ENCODE assay signal across 4 fruit fly cellular contexts in genomic region chr3R:4471846-4472693, dm6.
TF ChIP-seq lines count a peak whose summit lies in the region.

No protein-coding gene starts in this region.

- TF ChIP-seq CTCF in whole organism, embryonic (GFP tag; optimal IDR thresholded peaks at IDR 0.05; lab: Kevin White, UChicago) = no peak

TF ChIP-seq in whole organism, adult, 20 proteins besides CTCF, POLR2A, EP300 and RAD21:
- TF ChIP-seq kay (GFP tag; lab: Kevin White, UChicago; ENCODE audit: borderline replicate concordance) = peak; percentile 70
- TF ChIP-seq Clk (GFP tag; optimal IDR thresholded peaks at IDR 0.05; lab: Kevin White, UChicago) = no peak
- TF ChIP-seq bab1 (GFP tag; optimal IDR thresholded peaks at IDR 0.05; lab: Kevin White, UChicago) = no peak
- no peak for TF ChIP-seq CG33017 (tag; optimal IDR thresholded peaks at IDR 0.05; lab: Kevin White, UChicago)
- no peak for TF ChIP-seq CG12768 (GFP tag; optimal IDR thresholded peaks at IDR 0.05; lab: Kevin White, UChicago)

TF ChIP-seq in whole organism, embryonic, 481 proteins besides CTCF, POLR2A, EP300 and RAD21:
- no peak for TF ChIP-seq ttk (GFP tag; IDR thresholded peaks at IDR 0.05; lab: Robert Waterston, UW)
- TF ChIP-seq CG14441 (GFP tag; IDR thresholded peaks at IDR 0.05; lab: Robert Waterston, UW) = 0 out of 2 replicates have a peak, but pooled peaks have one; percentile 15
- TF ChIP-seq CG11504 (tag; optimal IDR thresholded peaks at IDR 0.05; lab: Kevin White, UChicago) = peak; percentile 1
- TF ChIP-seq ci (GFP tag; IDR thresholded peaks at IDR 0.05; lab: Robert Waterston, UW) = 0 out of 3 replicates have a peak, but pooled peaks have one; percentile 9
- peak; percentile 26 for TF ChIP-seq sens (GFP tag; lab: Kevin White, UChicago)
- 0 out of 3 replicates have a peak, but pooled peaks have one; percentile 16 for TF ChIP-seq zen2 (GFP tag; IDR thresholded peaks at IDR 0.05; lab: Robert Waterston, UW; ENCODE audit: partially characterized antibody)
- peak in 1 of 2 experiments; percentile 60 for TF ChIP-seq Pdp1 (GFP tag; optimal IDR thresholded peaks at IDR 0.05; lab: Kevin White, UChicago)
- TF ChIP-seq TFAM (GFP tag; optimal IDR thresholded peaks at IDR 0.05; lab: Kevin White, UChicago) = no peak
- peak; percentile 41; the same call in 1 of the 2 replicates for TF ChIP-seq CG11696 (GFP tag; IDR thresholded peaks at IDR 0.05; lab: Robert Waterston, UW)
- TF ChIP-seq Blimp-1 (GFP tag; optimal IDR thresholded peaks at IDR 0.05; lab: Kevin White, UChicago) = peak; percentile 96
- TF ChIP-seq Rfx (GFP tag; IDR thresholded peaks at IDR 0.05; lab: Robert Waterston, UW) = peak; percentile 24; the same call in 1 of the 2 replicates

TF ChIP-seq in whole organism, prepupa, 60 proteins besides CTCF, POLR2A, EP300 and RAD21:
- TF ChIP-seq salr (GFP tag; optimal IDR thresholded peaks at IDR 0.05; lab: Kevin White, UChicago) = peak in 1 of 2 experiments; percentile 47
- TF ChIP-seq CG3032 (tag; optimal IDR thresholded peaks at IDR 0.05; lab: Kevin White, UChicago) = no peak
- peak; percentile 73 for TF ChIP-seq CG32006 (GFP tag; optimal IDR thresholded peaks at IDR 0.05; lab: Kevin White, UChicago)
- peak; percentile 6 for TF ChIP-seq pdm3 (GFP tag; optimal IDR thresholded peaks at IDR 0.05; lab: Kevin White, UChicago)
- TF ChIP-seq CG11902 (GFP tag; optimal IDR thresholded peaks at IDR 0.05; lab: Kevin White, UChicago) = no peak
- TF ChIP-seq Eip78C (GFP tag; lab: Kevin White, UChicago) = peak; percentile 66
- 0 out of 3 replicates have a peak, but pooled peaks have one; percentile 21 for TF ChIP-seq eg (GFP tag; IDR thresholded peaks at IDR 0.05; lab: Robert Waterston, UW)
- TF ChIP-seq CG4318 (GFP tag; optimal IDR thresholded peaks at IDR 0.05; lab: Kevin White, UChicago) = peak; percentile 47
- no peak for TF ChIP-seq fkh (GFP tag; optimal IDR thresholded peaks at IDR 0.05; lab: Kevin White, UChicago)
- TF ChIP-seq CG6276 (GFP tag; optimal IDR thresholded peaks at IDR 0.05; lab: Kevin White, UChicago) = peak; percentile 19
- TF ChIP-seq svp (GFP tag; lab: Kevin White, UChicago) = peak; percentile 45
- no peak for TF ChIP-seq CG6792 (GFP tag; optimal IDR thresholded peaks at IDR 0.05; lab: Kevin White, UChicago)
- no peak for TF ChIP-seq Ets21C (GFP tag; optimal IDR thresholded peaks at IDR 0.05; lab: Kevin White, UChicago)
- peak; percentile 13 for TF ChIP-seq CG10631 (GFP tag; optimal IDR thresholded peaks at IDR 0.05; lab: Kevin White, UChicago)

TF ChIP-seq in whole organism, pupa, 21 proteins besides CTCF, POLR2A, EP300 and RAD21:
- peak; percentile 26 for TF ChIP-seq CG13204 (GFP tag; optimal IDR thresholded peaks at IDR 0.05; lab: Kevin White, UChicago)
- TF ChIP-seq fd96Ca (GFP tag; IDR thresholded peaks at IDR 0.05; lab: Robert Waterston, UW) = 0 out of 3 replicates have a peak, but pooled peaks have one; percentile 19
- no peak; the same call in 1 of the 2 replicates for TF ChIP-seq Ets98B (GFP tag; IDR thresholded peaks at IDR 0.05; lab: Robert Waterston, UW)
- no peak for TF ChIP-seq CG9948 (tag; optimal IDR thresholded peaks at IDR 0.05; lab: Kevin White, UChicago)
- no peak for TF ChIP-seq CG34367 (tag; optimal IDR thresholded peaks at IDR 0.05; lab: Kevin White, UChicago)
- no peak for TF ChIP-seq rn (GFP tag; IDR thresholded peaks at IDR 0.05; lab: Robert Waterston, UW)
- no peak for TF ChIP-seq Pif1B (GFP tag; optimal IDR thresholded peaks at IDR 0.05; lab: Kevin White, UChicago)
